Worm (Caenorhabditis elegans) whole organism, L1 larva: ENCODE measurements around the gene apb-1.
A peak's percentile ranks its signal among the peaks of the same experiment; 100 is the strongest.

Source experiments
- C04F5.9 ChIP-seq: sonication (generic microtip); optimal IDR thresholded peaks from 2 replicates; lab custom pipeline; 2016; ENCODE audit warnings: missing genetic modification characterization, missing compliant biosample characterization
- C16A3.4 ChIP-seq: fragments of 150-350 bp; optimal IDR thresholded peaks from 2 replicates; lab custom pipeline; 2014; ENCODE audit warnings: missing biosample characterization, missing genetic modification characterization
- C34B4.2 ChIP-seq: sonication (generic microtip); optimal IDR thresholded peaks from 2 replicates; lab custom pipeline; 2017; ENCODE audit warnings: mild to moderate bottlenecking, missing genetic modification characterization, missing compliant biosample characterization
- F16B12.6 ChIP-seq: fragments of 150-350 bp; optimal IDR thresholded peaks from 2 replicates; lab custom pipeline; 2014; ENCODE audit warnings: missing biosample characterization, missing genetic modification characterization
- aha-1 ChIP-seq: fragments of 150-350 bp; optimal IDR thresholded peaks from 2 replicates; lab custom pipeline; 2014; ENCODE audit warnings: missing biosample characterization, missing genetic modification characterization
- aly-2 ChIP-seq: fragments of 150-350 bp; optimal IDR thresholded peaks from 2 replicates; lab custom pipeline; 2014; ENCODE audit warnings: missing biosample characterization, missing genetic modification characterization
- ama-1 ChIP-seq: fragments of 150-350 bp; optimal IDR thresholded peaks from 2 replicates; lab custom pipeline; 2014
- blmp-1 ChIP-seq: fragments of 150-350 bp; optimal IDR thresholded peaks from 2 replicates; lab custom pipeline; 2014; ENCODE audit warnings: missing biosample characterization, missing genetic modification characterization
- ceh-82 ChIP-seq, 3 experiments: fragments of 150-350 bp in 1 of 3; sonication (generic microtip) in 2 of 3; optimal IDR thresholded peaks; 2 replicates each; lab custom pipeline; 2014 to 2017; ENCODE audit warnings: missing biosample characterization in 3 of 3, missing genetic modification characterization in 3 of 3
- ceh-88 ChIP-seq: fragments of 200-800 bp; sonication (Bioruptor generic); IDR thresholded peaks from 2 replicates; pipeline ENCODE4 v1.3.6; 2022; ENCODE audit warnings: missing genetic modification characterization, missing compliant biosample characterization
- ceh-90 ChIP-seq: sonication (generic microtip); optimal IDR thresholded peaks from 2 replicates; lab custom pipeline; 2016; ENCODE audit warnings: missing genetic modification characterization, missing compliant biosample characterization
- dpl-1 ChIP-seq, 3 experiments: fragments of 150-350 bp in 2 of 3; sonication (generic microtip) in 1 of 3; optimal IDR thresholded peaks; 2 replicates each; lab custom pipeline; 2014 to 2017; ENCODE audit warnings: missing biosample characterization in 3 of 3, missing genetic modification characterization in 3 of 3, missing genetic modification reagents in 3 of 3
- efl-1 ChIP-seq, 4 experiments: fragments of 150-350 bp; optimal IDR thresholded peaks in 3 of 4; peaks in 1 of 4; 1 replicate in 1 of 4; 2 replicates in 3 of 4; lab custom pipeline; 2014; ENCODE audit warnings: missing biosample characterization in 2 of 4, missing genetic modification characterization in 2 of 4, missing genetic modification reagents in 2 of 4
- elt-2 ChIP-seq: sonication (generic microtip); optimal IDR thresholded peaks from 2 replicates; lab custom pipeline; 2016; ENCODE audit warnings: missing genetic modification characterization, mild to moderate bottlenecking, inconsistent platforms, missing compliant biosample characterization, missing genetic modification reagents
- fkh-10 ChIP-seq: sonication (generic microtip); optimal IDR thresholded peaks from 2 replicates; lab custom pipeline; 2017; ENCODE audit warnings: missing biosample characterization, missing genetic modification reagents, missing genetic modification characterization
- fkh-4 ChIP-seq: sonication (generic microtip); optimal IDR thresholded peaks from 2 replicates; lab custom pipeline; 2016; ENCODE audit warnings: missing compliant biosample characterization, missing genetic modification characterization, borderline replicate concordance
- fkh-8 ChIP-seq: sonication (generic microtip); optimal IDR thresholded peaks from 2 replicates; lab custom pipeline; 2016; ENCODE audit warnings: mild to moderate bottlenecking, missing genetic modification characterization, missing compliant biosample characterization
- grh-1 ChIP-seq: fragments of 200-800 bp; sonication (Bioruptor generic); IDR thresholded peaks from 2 replicates; pipeline ENCODE4 v1.3.6; 2022; ENCODE audit warnings: missing genetic modification reagents, missing genetic modification characterization, missing compliant biosample characterization
- hpl-2 ChIP-seq: fragments of 150-350 bp; optimal IDR thresholded peaks from 2 replicates; lab custom pipeline; 2014; ENCODE audit warnings: missing biosample characterization, missing genetic modification reagents, missing genetic modification characterization
- irx-1 ChIP-seq: sonication (generic microtip); optimal IDR thresholded peaks from 2 replicates; lab custom pipeline; 2016; ENCODE audit warnings: missing genetic modification characterization, missing compliant biosample characterization
- lin-13 ChIP-seq: fragments of 150-350 bp; optimal IDR thresholded peaks from 2 replicates; lab custom pipeline; 2014; ENCODE audit warnings: missing biosample characterization, missing genetic modification reagents, missing genetic modification characterization
- lin-14 ChIP-seq: fragments of 200-800 bp; sonication (Bioruptor generic); optimal IDR thresholded peaks from 2 replicates; lab custom pipeline; 2018; ENCODE audit warnings: mild to moderate bottlenecking, missing genetic modification characterization, moderate library complexity, missing compliant biosample characterization
- lin-39 ChIP-seq: fragments of 150-350 bp; optimal IDR thresholded peaks from 2 replicates; lab custom pipeline; 2014; ENCODE audit warnings: missing biosample characterization, missing genetic modification reagents, missing genetic modification characterization
- lir-3 ChIP-seq: sonication (generic microtip); optimal IDR thresholded peaks from 2 replicates; lab custom pipeline; 2016; ENCODE audit warnings: mild to moderate bottlenecking, missing genetic modification characterization, moderate library complexity, missing compliant biosample characterization; ENCODE audit not compliant: poor library complexity
- lsy-2 ChIP-seq, 2 experiments: fragments of 150-350 bp; optimal IDR thresholded peaks; 2 replicates each; lab custom pipeline; 2014; ENCODE audit warnings: missing biosample characterization in 2 of 2, missing genetic modification characterization in 2 of 2
- mdl-1 ChIP-seq, 2 experiments: fragments of 150-350 bp; optimal IDR thresholded peaks; 2 replicates each; lab custom pipeline; 2014 to 2017; ENCODE audit warnings: missing biosample characterization in 2 of 2, missing genetic modification characterization in 2 of 2, inconsistent platforms in 1 of 2
- mep-1 ChIP-seq: fragments of 150-350 bp; optimal IDR thresholded peaks from 2 replicates; lab custom pipeline; 2014; ENCODE audit warnings: missing biosample characterization, missing genetic modification characterization
- nhr-11 ChIP-seq: fragments of 150-350 bp; optimal IDR thresholded peaks from 2 replicates; lab custom pipeline; 2014; ENCODE audit warnings: missing biosample characterization, missing genetic modification characterization
- nhr-19 ChIP-seq: fragments of 200-800 bp; sonication (Bioruptor generic); conservative IDR thresholded peaks from 2 replicates; pipeline ENCODE4 v1.3.6; 2022; ENCODE audit warnings: missing genetic modification characterization, missing compliant biosample characterization
- nhr-20 ChIP-seq: sonication (generic microtip); optimal IDR thresholded peaks from 2 replicates; lab custom pipeline; 2016; ENCODE audit warnings: mild to moderate bottlenecking, missing genetic modification characterization, missing compliant biosample characterization
- nhr-237 ChIP-seq: fragments of 150-350 bp; optimal IDR thresholded peaks from 2 replicates; lab custom pipeline; 2014; ENCODE audit warnings: missing biosample characterization, missing genetic modification characterization
- nhr-28 ChIP-seq: fragments of 150-350 bp; optimal IDR thresholded peaks from 2 replicates; lab custom pipeline; 2014; ENCODE audit warnings: missing biosample characterization, missing genetic modification characterization
- nhr-47 ChIP-seq: sonication (generic microtip); optimal IDR thresholded peaks from 2 replicates; lab custom pipeline; 2016; ENCODE audit warnings: mild to moderate bottlenecking, missing genetic modification characterization, moderate library complexity, missing compliant biosample characterization
- nhr-71 ChIP-seq: sonication (generic microtip); optimal IDR thresholded peaks from 2 replicates; lab custom pipeline; 2016; ENCODE audit warnings: mild to moderate bottlenecking, missing genetic modification characterization, moderate library complexity, missing compliant biosample characterization
- nhr-76 ChIP-seq: sonication (generic microtip); optimal IDR thresholded peaks from 2 replicates; lab custom pipeline; 2017; ENCODE audit warnings: missing biosample characterization, missing genetic modification characterization
- nhr-77 ChIP-seq: fragments of 150-350 bp; optimal IDR thresholded peaks from 2 replicates; lab custom pipeline; 2014; ENCODE audit warnings: missing biosample characterization, missing genetic modification characterization
- nhr-84 ChIP-seq: sonication (generic microtip); optimal IDR thresholded peaks from 2 replicates; lab custom pipeline; 2017; ENCODE audit warnings: missing biosample characterization, missing genetic modification characterization
- nhr-85 ChIP-seq: sonication (generic microtip); peaks from one replicate; lab custom pipeline; 2016; ENCODE audit warnings: missing genetic modification characterization, inconsistent platforms, missing compliant biosample characterization
- pax-3 ChIP-seq: fragments of 200-800 bp; sonication (Bioruptor generic); optimal IDR thresholded peaks from 2 replicates; lab custom pipeline; 2018; ENCODE audit warnings: mild to moderate bottlenecking, missing genetic modification characterization, moderate library complexity, missing compliant biosample characterization
- pqm-1 ChIP-seq: sonication (generic microtip); optimal IDR thresholded peaks from 3 replicates; lab custom pipeline; 2017; ENCODE audit warnings: missing biosample characterization, missing genetic modification characterization
- rnt-1 ChIP-seq: sonication (generic microtip); optimal IDR thresholded peaks from 2 replicates; lab custom pipeline; 2016; ENCODE audit warnings: mild to moderate bottlenecking, missing genetic modification characterization, moderate library complexity, missing compliant biosample characterization
- skn-1 ChIP-seq: fragments of 150-350 bp; optimal IDR thresholded peaks from 2 replicates; lab custom pipeline; 2014; ENCODE audit warnings: missing biosample characterization, missing genetic modification characterization
- snu-23 ChIP-seq: sonication (generic microtip); optimal IDR thresholded peaks from 2 replicates; lab custom pipeline; 2016; ENCODE audit warnings: missing genetic modification characterization, missing compliant biosample characterization
- sox-4 ChIP-seq: sonication (generic microtip); optimal IDR thresholded peaks from 2 replicates; lab custom pipeline; 2016; ENCODE audit warnings: missing genetic modification characterization, missing compliant biosample characterization
- swsn-7 ChIP-seq: sonication (generic microtip); optimal IDR thresholded peaks from 2 replicates; lab custom pipeline; 2016; ENCODE audit warnings: missing genetic modification characterization, missing compliant biosample characterization
- tbx-2 ChIP-seq: sonication (generic microtip); optimal IDR thresholded peaks from 2 replicates; lab custom pipeline; 2016; ENCODE audit warnings: missing genetic modification characterization, missing compliant biosample characterization
- unc-130 ChIP-seq: fragments of 150-350 bp; optimal IDR thresholded peaks from 2 replicates; lab custom pipeline; 2017; ENCODE audit warnings: missing biosample characterization, missing genetic modification characterization, inconsistent platforms
- unc-30 ChIP-seq: sonication (generic microtip); optimal IDR thresholded peaks from 2 replicates; lab custom pipeline; 2017; ENCODE audit warnings: missing biosample characterization, missing genetic modification characterization
- unc-86 ChIP-seq: sonication (generic microtip); optimal IDR thresholded peaks from 2 replicates; lab custom pipeline; 2016; ENCODE audit warnings: missing genetic modification characterization, missing compliant biosample characterization
- unc-98 ChIP-seq: fragments of 200-800 bp; sonication (Bioruptor generic); IDR thresholded peaks from 2 replicates; pipeline ENCODE4 v1.3.6; 2022; ENCODE audit warnings: missing genetic modification characterization, missing compliant biosample characterization
- vab-15 ChIP-seq: sonication (generic microtip); optimal IDR thresholded peaks from 2 replicates; lab custom pipeline; 2017; ENCODE audit warnings: missing genotype, mild to moderate bottlenecking, missing genetic modification characterization, missing compliant biosample characterization
- zip-4 ChIP-seq: fragments of 200-800 bp; sonication (Bioruptor generic); optimal IDR thresholded peaks from 2 replicates; lab custom pipeline; 2018; ENCODE audit warnings: mild to moderate bottlenecking, missing genetic modification characterization, moderate library complexity, missing compliant biosample characterization
- ztf-11 ChIP-seq, 2 experiments: sonication (generic microtip); optimal IDR thresholded peaks; 2 replicates each; lab custom pipeline; 2016 to 2017; ENCODE audit warnings: missing genetic modification characterization in 2 of 2, missing biosample characterization in 1 of 2, missing compliant biosample characterization in 1 of 2
- ztf-4 ChIP-seq: fragments of 150-350 bp; optimal IDR thresholded peaks from 2 replicates; lab custom pipeline; 2014; ENCODE audit warnings: missing biosample characterization, missing genetic modification characterization

Gene apb-1

DNA sequence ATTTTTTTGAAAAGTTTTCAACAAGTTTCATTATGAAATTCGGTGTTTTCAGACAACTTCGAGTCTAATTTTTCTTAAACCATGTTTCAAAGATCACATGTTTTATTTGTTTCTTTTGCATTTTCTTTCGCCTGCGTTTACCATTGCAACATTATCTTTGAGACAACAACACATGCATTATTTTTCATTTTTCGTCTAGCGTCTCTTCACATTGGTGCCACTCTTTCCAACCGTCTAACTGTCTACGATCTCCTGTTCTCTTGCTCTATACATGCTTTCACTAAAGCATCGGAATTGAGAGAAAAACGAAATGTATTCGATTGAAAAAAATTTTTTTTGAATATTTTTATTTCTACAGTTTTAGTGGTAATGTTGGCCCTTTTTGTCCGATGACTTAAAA lies 18.3 kb downstream of the apb-1 start (continued):
- TF ChIP-seq hpl-2 = no peak
- no peak for TF ChIP-seq unc-30 (tag; lab: Kevin White, UChicago)
- peak in 1 of 2 experiments; percentile 71 for TF ChIP-seq mdl-1 (tag; optimal IDR thresholded peaks at IDR 0.05; lab: Kevin White, UChicago)
- TF ChIP-seq nhr-11 (tag; lab: Kevin White, UChicago) = no peak
- TF ChIP-seq nhr-19 (GFP tag; lab: Robert Waterston, UW) = no peak; the same call in 1 of the 2 replicates
- TF ChIP-seq fkh-4 (tag; lab: Kevin White, UChicago) = no peak
- TF ChIP-seq zip-4 (GFP tag; lab: Kevin White, UChicago) = no peak
- TF ChIP-seq nhr-84 (tag; lab: Kevin White, UChicago) = no peak
- TF ChIP-seq nhr-76 (tag; lab: Kevin White, UChicago) = no peak
- TF ChIP-seq swsn-7 = peak; percentile 66
- peak; percentile 62 for TF ChIP-seq tbx-2 (tag; lab: Kevin White, UChicago)
- TF ChIP-seq irx-1 (tag; lab: Kevin White, UChicago) = peak; percentile 40
- TF ChIP-seq nhr-85 (tag; lab: Kevin White, UChicago) = peak; percentile 69
- no peak for TF ChIP-seq pqm-1 (tag; lab: Kevin White, UChicago)
- no peak for TF ChIP-seq unc-98
- TF ChIP-seq ama-1 (lab: Kevin White, UChicago) = no peak
- peak; percentile 52 for TF ChIP-seq mep-1 (tag; lab: Kevin White, UChicago)
- peak; percentile 21 for TF ChIP-seq unc-86 (tag; lab: Kevin White, UChicago)
- peak; percentile 74 to 78 for TF ChIP-seq efl-1 (optimal IDR thresholded peaks at IDR 0.05; lab: Kevin White, UChicago)
- peak; percentile 52 to 93 for TF ChIP-seq efl-1 (GFP tag; optimal IDR thresholded peaks at IDR 0.05 in 1 of 2; lab: Kevin White, UChicago)
- no peak for TF ChIP-seq nhr-237 (tag; lab: Kevin White, UChicago)
- peak; percentile 91 for TF ChIP-seq blmp-1 (tag; lab: Kevin White, UChicago)
- no peak for TF ChIP-seq nhr-28
- no peak for TF ChIP-seq ztf-4
- TF ChIP-seq aha-1 = no peak
- peak in 2 of 3 experiments; percentile 48 to 54 for TF ChIP-seq ceh-82 (tag; optimal IDR thresholded peaks at IDR 0.05; lab: Kevin White, UChicago)
- TF ChIP-seq dpl-1 (GFP tag; optimal IDR thresholded peaks at IDR 0.05; lab: Kevin White, UChicago) = peak in 2 of 3 experiments; percentile 51 to 53
- TF ChIP-seq nhr-47 = peak; percentile 63
- TF ChIP-seq pax-3 (tag; lab: Kevin White, UChicago) = no peak
- TF ChIP-seq snu-23 (GFP tag; lab: Kevin White, UChicago) = peak; percentile 76
- no peak for TF ChIP-seq fkh-10 (GFP tag; lab: Kevin White, UChicago)
- TF ChIP-seq grh-1 (GFP tag; lab: Robert Waterston, UW) = no peak
- no peak for TF ChIP-seq lir-3 (tag; lab: Kevin White, UChicago)
- no peak for TF ChIP-seq F16B12.6 (tag; lab: Kevin White, UChicago)
- TF ChIP-seq C34B4.2 = no peak
- no peak for TF ChIP-seq ceh-90
- TF ChIP-seq sox-4 = no peak
- peak; percentile 14 for TF ChIP-seq C16A3.4 (tag; lab: Kevin White, UChicago)
- TF ChIP-seq C04F5.9 = no peak
- TF ChIP-seq lsy-2 (tag; optimal IDR thresholded peaks at IDR 0.05; lab: Kevin White, UChicago) = peak; percentile 76 to 77
- no peak for TF ChIP-seq vab-15 (tag; lab: Kevin White, UChicago)
- no peak for TF ChIP-seq unc-130
- no peak for TF ChIP-seq lin-13 (GFP tag; lab: Kevin White, UChicago)
- no peak for TF ChIP-seq lin-39
- TF ChIP-seq ceh-88 (GFP tag; lab: Robert Waterston, UW) = no peak
- TF ChIP-seq elt-2 (tag; lab: Kevin White, UChicago) = no peak
- TF ChIP-seq fkh-8 (tag; lab: Kevin White, UChicago) = peak; percentile 16
- peak; percentile 80 for TF ChIP-seq nhr-71 (tag; lab: Kevin White, UChicago)
- TF ChIP-seq nhr-20 = peak; percentile 28
- TF ChIP-seq aly-2 (tag; lab: Kevin White, UChicago) = peak; percentile 33
- TF ChIP-seq skn-1 (tag; lab: Kevin White, UChicago) = peak; percentile 4
- peak; percentile 63 for TF ChIP-seq rnt-1 (tag; lab: Kevin White, UChicago)
- no peak for TF ChIP-seq nhr-77 (tag; lab: Kevin White, UChicago)
- TF ChIP-seq ztf-11 (tag; optimal IDR thresholded peaks at IDR 0.05; lab: Kevin White, UChicago) = no peak
- peak; percentile 83 for TF ChIP-seq lin-14 (GFP tag; lab: Kevin White, UChicago)
